Worm (Caenorhabditis elegans) whole organism, L1 larva: ENCODE data around the gene hst-1.
"Not testable (repeated sequence)": the region's sequence is repeated elsewhere in the genome, so short reads cannot be mapped to it uniquely, and the experiment has no call there.

Experiments used
- C04F5.9 ChIP-seq: sonication (generic microtip); optimal IDR thresholded peaks from 2 replicates; lab custom pipeline; 2016; ENCODE audit warnings: missing genetic modification characterization, missing compliant biosample characterization
- C34B4.2 ChIP-seq: sonication (generic microtip); optimal IDR thresholded peaks from 2 replicates; lab custom pipeline; 2017; ENCODE audit warnings: mild to moderate bottlenecking, missing genetic modification characterization, missing compliant biosample characterization
- F16B12.6 ChIP-seq: fragments of 150-350 bp; optimal IDR thresholded peaks from 2 replicates; lab custom pipeline; 2014; ENCODE audit warnings: missing biosample characterization, missing genetic modification characterization
- Y116A8C.19 ChIP-seq: sonication (generic microtip); optimal IDR thresholded peaks from 2 replicates; lab custom pipeline; 2016; ENCODE audit warnings: missing compliant biosample characterization, missing genetic modification characterization, borderline replicate concordance
- aha-1 ChIP-seq: fragments of 150-350 bp; optimal IDR thresholded peaks from 2 replicates; lab custom pipeline; 2014; ENCODE audit warnings: missing biosample characterization, missing genetic modification characterization
- aly-2 ChIP-seq: fragments of 150-350 bp; optimal IDR thresholded peaks from 2 replicates; lab custom pipeline; 2014; ENCODE audit warnings: missing biosample characterization, missing genetic modification characterization
- blmp-1 ChIP-seq: fragments of 150-350 bp; optimal IDR thresholded peaks from 2 replicates; lab custom pipeline; 2014; ENCODE audit warnings: missing biosample characterization, missing genetic modification characterization
- ceh-63 ChIP-seq: fragments of 200-800 bp; sonication (Bioruptor generic); optimal IDR thresholded peaks from 2 replicates; lab custom pipeline; 2018; ENCODE audit warnings: mild to moderate bottlenecking, missing genetic modification characterization, missing compliant biosample characterization
- ceh-82 ChIP-seq, 3 experiments: fragments of 150-350 bp in 1 of 3; sonication (generic microtip) in 2 of 3; optimal IDR thresholded peaks; 2 replicates each; lab custom pipeline; 2014 to 2017; ENCODE audit warnings: missing biosample characterization in 3 of 3, missing genetic modification characterization in 3 of 3
- ceh-88 ChIP-seq: fragments of 200-800 bp; sonication (Bioruptor generic); IDR thresholded peaks from 2 replicates; pipeline ENCODE4 v1.3.6; 2022; ENCODE audit warnings: missing genetic modification characterization, missing compliant biosample characterization
- ceh-90 ChIP-seq: sonication (generic microtip); optimal IDR thresholded peaks from 2 replicates; lab custom pipeline; 2016; ENCODE audit warnings: missing genetic modification characterization, missing compliant biosample characterization
- efl-3 ChIP-seq: fragments of 200-800 bp; sonication (Bioruptor generic); optimal IDR thresholded peaks from 2 replicates; lab custom pipeline; 2018; ENCODE audit warnings: mild to moderate bottlenecking, missing genetic modification characterization, missing compliant biosample characterization
- egl-13 ChIP-seq: sonication (generic microtip); optimal IDR thresholded peaks from 2 replicates; lab custom pipeline; 2016; ENCODE audit warnings: missing genotype, missing genetic modification reagents, missing genetic modification characterization, missing compliant biosample characterization
- elt-2 ChIP-seq: sonication (generic microtip); optimal IDR thresholded peaks from 2 replicates; lab custom pipeline; 2016; ENCODE audit warnings: missing genetic modification characterization, mild to moderate bottlenecking, inconsistent platforms, missing compliant biosample characterization, missing genetic modification reagents
- elt-3 ChIP-seq, 6 experiments: fragments of 150-350 bp in 1 of 6; sonication (generic microtip); optimal IDR thresholded peaks; 2 replicates each; lab custom pipeline; 2017 to 2018; ENCODE audit warnings: missing biosample characterization in 6 of 6, missing genetic modification characterization in 6 of 6, inconsistent platforms in 1 of 6
- fkh-8 ChIP-seq: sonication (generic microtip); optimal IDR thresholded peaks from 2 replicates; lab custom pipeline; 2016; ENCODE audit warnings: mild to moderate bottlenecking, missing genetic modification characterization, missing compliant biosample characterization
- grh-1 ChIP-seq: fragments of 200-800 bp; sonication (Bioruptor generic); IDR thresholded peaks from 2 replicates; pipeline ENCODE4 v1.3.6; 2022; ENCODE audit warnings: missing genetic modification reagents, missing genetic modification characterization, missing compliant biosample characterization
- jun-1 ChIP-seq: fragments of 150-350 bp; optimal IDR thresholded peaks from 2 replicates; lab custom pipeline; 2014; ENCODE audit warnings: missing biosample characterization, missing genetic modification reagents, missing genetic modification characterization
- lin-35 ChIP-seq, 2 experiments: fragments of 150-350 bp; optimal IDR thresholded peaks; 2 replicates each; lab custom pipeline; 2014; ENCODE audit warnings: missing biosample characterization in 2 of 2, missing genetic modification characterization in 2 of 2, missing genetic modification reagents in 2 of 2
- lin-39 ChIP-seq: fragments of 150-350 bp; optimal IDR thresholded peaks from 2 replicates; lab custom pipeline; 2014; ENCODE audit warnings: missing biosample characterization, missing genetic modification reagents, missing genetic modification characterization
- lsy-2 ChIP-seq, 2 experiments: fragments of 150-350 bp; optimal IDR thresholded peaks; 2 replicates each; lab custom pipeline; 2014; ENCODE audit warnings: missing biosample characterization in 2 of 2, missing genetic modification characterization in 2 of 2
- mab-9 ChIP-seq: fragments of 200-800 bp; sonication (Bioruptor generic); IDR thresholded peaks from 2 replicates; pipeline ENCODE4 v1.3.6; 2022; ENCODE audit warnings: missing genetic modification reagents, missing genetic modification characterization, missing compliant biosample characterization
- nhr-11 ChIP-seq: fragments of 150-350 bp; optimal IDR thresholded peaks from 2 replicates; lab custom pipeline; 2014; ENCODE audit warnings: missing biosample characterization, missing genetic modification characterization
- nhr-12 ChIP-seq: sonication (generic microtip); optimal IDR thresholded peaks from 2 replicates; lab custom pipeline; 2017; ENCODE audit warnings: missing biosample characterization, missing genetic modification characterization
- nhr-19 ChIP-seq: fragments of 200-800 bp; sonication (Bioruptor generic); conservative IDR thresholded peaks from 2 replicates; pipeline ENCODE4 v1.3.6; 2022; ENCODE audit warnings: missing genetic modification characterization, missing compliant biosample characterization
- nhr-20 ChIP-seq: sonication (generic microtip); optimal IDR thresholded peaks from 2 replicates; lab custom pipeline; 2016; ENCODE audit warnings: mild to moderate bottlenecking, missing genetic modification characterization, missing compliant biosample characterization
- nhr-28 ChIP-seq: fragments of 150-350 bp; optimal IDR thresholded peaks from 2 replicates; lab custom pipeline; 2014; ENCODE audit warnings: missing biosample characterization, missing genetic modification characterization
- nhr-47 ChIP-seq: sonication (generic microtip); optimal IDR thresholded peaks from 2 replicates; lab custom pipeline; 2016; ENCODE audit warnings: mild to moderate bottlenecking, missing genetic modification characterization, moderate library complexity, missing compliant biosample characterization
- nhr-71 ChIP-seq: sonication (generic microtip); optimal IDR thresholded peaks from 2 replicates; lab custom pipeline; 2016; ENCODE audit warnings: mild to moderate bottlenecking, missing genetic modification characterization, moderate library complexity, missing compliant biosample characterization
- nhr-76 ChIP-seq: sonication (generic microtip); optimal IDR thresholded peaks from 2 replicates; lab custom pipeline; 2017; ENCODE audit warnings: missing biosample characterization, missing genetic modification characterization
- nhr-77 ChIP-seq: fragments of 150-350 bp; optimal IDR thresholded peaks from 2 replicates; lab custom pipeline; 2014; ENCODE audit warnings: missing biosample characterization, missing genetic modification characterization
- nhr-84 ChIP-seq: sonication (generic microtip); optimal IDR thresholded peaks from 2 replicates; lab custom pipeline; 2017; ENCODE audit warnings: missing biosample characterization, missing genetic modification characterization
- nhr-85 ChIP-seq: sonication (generic microtip); peaks from one replicate; lab custom pipeline; 2016; ENCODE audit warnings: missing genetic modification characterization, inconsistent platforms, missing compliant biosample characterization
- pqm-1 ChIP-seq: sonication (generic microtip); optimal IDR thresholded peaks from 3 replicates; lab custom pipeline; 2017; ENCODE audit warnings: missing biosample characterization, missing genetic modification characterization
- snpc-4 ChIP-seq: fragments of 150-350 bp; optimal IDR thresholded peaks from 2 replicates; lab custom pipeline; 2014; ENCODE audit warnings: missing biosample characterization, missing genetic modification characterization
- sptf-1 ChIP-seq: fragments of 150-350 bp; optimal IDR thresholded peaks from 2 replicates; lab custom pipeline; 2014; ENCODE audit warnings: missing biosample characterization, missing genetic modification characterization
- sup-37 ChIP-seq: fragments of 200-800 bp; sonication (Bioruptor generic); optimal IDR thresholded peaks from 2 replicates; lab custom pipeline; 2018; ENCODE audit warnings: mild to moderate bottlenecking, missing genetic modification characterization, missing compliant biosample characterization
- swsn-7 ChIP-seq: sonication (generic microtip); optimal IDR thresholded peaks from 2 replicates; lab custom pipeline; 2016; ENCODE audit warnings: missing genetic modification characterization, missing compliant biosample characterization
- tlp-1 ChIP-seq: fragments of 150-350 bp; optimal IDR thresholded peaks from 2 replicates; lab custom pipeline; 2014; ENCODE audit warnings: missing biosample characterization, missing genetic modification characterization
- unc-62 ChIP-seq: fragments of 150-350 bp; optimal IDR thresholded peaks from 2 replicates; lab custom pipeline; 2014; ENCODE audit warnings: missing biosample characterization, missing genetic modification reagents, missing genetic modification characterization
- vab-15 ChIP-seq: sonication (generic microtip); optimal IDR thresholded peaks from 2 replicates; lab custom pipeline; 2017; ENCODE audit warnings: missing genotype, mild to moderate bottlenecking, missing genetic modification characterization, missing compliant biosample characterization
- zip-4 ChIP-seq: fragments of 200-800 bp; sonication (Bioruptor generic); optimal IDR thresholded peaks from 2 replicates; lab custom pipeline; 2018; ENCODE audit warnings: mild to moderate bottlenecking, missing genetic modification characterization, moderate library complexity, missing compliant biosample characterization

The hst-1 gene

ce11 chrIV:8718153-8718552 lies 26.8 kb upstream of the hst-1 start, which contains the start of gene H23L24.1:
Gene H23L24.1, plus strand, starts transcription at chrIV:8718453.
- no peak for TF ChIP-seq swsn-7 (tag; lab: Kevin White, UChicago)
- no peak for TF ChIP-seq mab-9 (GFP tag; lab: Robert Waterston, UW)
- TF ChIP-seq nhr-11 (tag; lab: Kevin White, UChicago): no peak
- no peak for TF ChIP-seq elt-3 (tag; optimal IDR thresholded peaks at IDR 0.05; lab: Kevin White, UChicago)
- no peak for TF ChIP-seq egl-13 (tag; lab: Kevin White, UChicago)
- TF ChIP-seq C04F5.9: no peak
- TF ChIP-seq sptf-1: no peak
- TF ChIP-seq ceh-90 (tag; lab: Kevin White, UChicago): no peak
- TF ChIP-seq grh-1: no peak
- TF ChIP-seq nhr-47 (tag; lab: Kevin White, UChicago): no peak
- no peak for TF ChIP-seq zip-4 (GFP tag; lab: Kevin White, UChicago)
- no peak for TF ChIP-seq nhr-20 (tag; lab: Kevin White, UChicago)
- no peak for TF ChIP-seq pqm-1 (tag; lab: Kevin White, UChicago)
- TF ChIP-seq ceh-88 (GFP tag; lab: Robert Waterston, UW): no peak
- TF ChIP-seq blmp-1 (tag; lab: Kevin White, UChicago): no peak
- no peak for TF ChIP-seq aha-1 (tag; lab: Kevin White, UChicago)

- TF ChIP-seq C34B4.2; vab-15 (tag; lab: Kevin White, UChicago); nhr-84 (tag; lab: Kevin White, UChicago): not testable (repeated sequence)
- TF ChIP-seq, all 84 proteins: peak for 0; not testable (repeated sequence) for 84
Measured at ce11 chrIV:8715032-8715431, 23.7 kb upstream of the hst-1 start, which contains the start of the genes parg-2 and ipla-5. Gene parg-2, minus strand, starts transcription at chrIV:8715132. Gene ipla-5, plus strand, starts transcription at chrIV:8715247.

ce11 chrIV:8708046-8708445 lies 16.7 kb upstream of the hst-1 start:
- no peak for TF ChIP-seq lin-35 (GFP tag; optimal IDR thresholded peaks at IDR 0.05; lab: Kevin White, UChicago)
- no peak for TF ChIP-seq nhr-77 (tag; lab: Kevin White, UChicago)
- no peak for TF ChIP-seq ceh-88 (GFP tag; lab: Robert Waterston, UW)
- no peak for TF ChIP-seq aly-2
- no peak for TF ChIP-seq nhr-28

ce11 chrIV:8705504-8705903 lies 14.2 kb upstream of the hst-1 start, which contains the start of gene H23L24.4:
Gene H23L24.4, minus strand, starts transcription at chrIV:8705604.
- TF ChIP-seq nhr-12 (tag; lab: Kevin White, UChicago) (no peak), nhr-76 (no peak), jun-1 (no peak), tlp-1 (no peak), lsy-2 (tag; optimal IDR thresholded peaks at IDR 0.05; lab: Kevin White, UChicago) (no peak)
- TF ChIP-seq, all 84 proteins: peak for 0

- TF ChIP-seq nhr-71 (tag; lab: Kevin White, UChicago) (peak; percentile 31), nhr-85 (no peak), swsn-7 (tag; lab: Kevin White, UChicago) (peak; percentile 5), egl-13 (tag; lab: Kevin White, UChicago) (no peak), ceh-82 (tag; optimal IDR thresholded peaks at IDR 0.05; lab: Kevin White, UChicago) (no peak), fkh-8 (tag; lab: Kevin White, UChicago) (peak; percentile 76), F16B12.6 (tag; lab: Kevin White, UChicago) (no peak)
Measured at ce11 chrIV:8697436-8697835, 6.1 kb upstream of the hst-1 start, which contains the start of gene ttll-11. Gene ttll-11, plus strand, starts transcription at chrIV:8697736.

- TF ChIP-seq sup-37 (GFP tag; lab: Kevin White, UChicago) (peak; percentile 0), Y116A8C.19 (no peak), C04F5.9 (peak; percentile 55), nhr-11 (tag; lab: Kevin White, UChicago) (peak; percentile 80), nhr-20 (tag; lab: Kevin White, UChicago) (peak; percentile 89), lin-39 (tag; lab: Kevin White, UChicago) (peak; percentile 91), nhr-85 (peak; percentile 93), efl-3 (no peak), unc-62 (GFP tag; lab: Kevin White, UChicago) (no peak), F16B12.6 (tag; lab: Kevin White, UChicago) (peak; percentile 76), sptf-1 (no peak), nhr-19 (peak; percentile 85), fkh-8 (tag; lab: Kevin White, UChicago) (peak; percentile 67), nhr-12 (tag; lab: Kevin White, UChicago) (no peak), ceh-63 (GFP tag; lab: Kevin White, UChicago) (no peak), elt-2 (peak; percentile 60), snpc-4 (tag; lab: Kevin White, UChicago) (peak; percentile 67)
Measured at ce11 chrIV:8687605-8688191, 3.6 kb downstream of the hst-1 start, which contains the start of gene snrp-3. Gene snrp-3, minus strand, starts transcription at chrIV:8687810.
